Worm (Caenorhabditis elegans): ENCODE data around the gene erp-44.2.

DNA sequence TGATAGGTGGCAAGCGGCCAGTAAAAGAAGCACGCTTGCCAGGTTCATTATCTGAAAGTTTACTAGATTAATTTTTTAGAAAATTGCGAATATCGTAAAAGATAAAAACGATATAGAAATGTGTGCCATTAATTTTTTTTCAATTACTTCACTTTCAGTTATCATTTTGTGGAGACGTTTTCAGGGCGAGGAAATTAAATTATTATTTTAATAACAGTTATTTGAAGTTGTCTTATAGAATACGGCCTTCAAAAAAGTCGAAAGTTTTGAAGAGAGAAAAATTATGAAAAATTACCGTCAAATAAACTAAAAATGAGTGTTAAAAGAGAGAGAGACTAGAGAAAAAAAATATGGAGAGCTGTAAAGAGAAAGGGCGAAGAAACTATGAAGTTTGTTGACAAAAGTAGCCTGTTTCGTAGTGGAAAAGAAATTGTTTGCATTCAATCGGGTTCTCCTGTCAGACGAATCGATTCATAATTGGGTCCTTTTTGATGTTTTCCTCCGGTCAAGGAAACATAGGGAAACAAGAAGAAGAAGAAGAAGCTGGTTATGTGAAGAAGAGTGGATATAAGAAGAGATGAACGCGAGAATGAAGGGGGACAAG lies at the start of gene erp-44.2:
- TF ChIP-seq ceh-88 (GFP tag; IDR thresholded peaks at IDR 0.05) (no peak), ama-1 (optimal IDR thresholded peaks at IDR 0.05) (no peak), aly-2 (tag; optimal IDR thresholded peaks at IDR 0.05) (no peak), elt-3 (tag; optimal IDR thresholded peaks at IDR 0.05) (no peak), nhr-76 (tag; optimal IDR thresholded peaks at IDR 0.05) (no peak), lin-15B (tag; optimal IDR thresholded peaks at IDR 0.05) (no peak), lir-3 (tag; optimal IDR thresholded peaks at IDR 0.05; ENCODE audit: poor library complexity) (no peak), fos-1 (tag; optimal IDR thresholded peaks at IDR 0.05) (no peak), ztf-11 (tag; optimal IDR thresholded peaks at IDR 0.05) (no peak), jun-1 (tag; optimal IDR thresholded peaks at IDR 0.05) (no peak), unc-86 (tag; optimal IDR thresholded peaks at IDR 0.05) (no peak)

Measured in whole organism, L1 larva.